Fruit fly (Drosophila melanogaster) whole organism, embryonic: ENCODE measurements around the gene CG14340.

ENCODE experiments used
- Abd-B ChIP-seq: fragments of 200-800 bp; sonication (Bioruptor generic); optimal IDR thresholded peaks from 2 replicates; lab custom pipeline; 2018; ENCODE audit warnings: missing biosample characterization, mild to moderate bottlenecking, missing genetic modification characterization, moderate library complexity
- Adf1 ChIP-seq: fragments of 200-800 bp; sonication (Bioruptor generic); IDR thresholded peaks from 2 replicates; pipeline ENCODE4 v1.3.6; 2022; ENCODE audit warnings: missing biosample characterization, missing genetic modification characterization
- Atf-2 ChIP-seq: fragments of 200-800 bp; sonication (Bioruptor generic); optimal IDR thresholded peaks from 2 replicates; lab custom pipeline; 2016; ENCODE audit warnings: missing biosample characterization, missing genetic modification characterization
- C15 ChIP-seq: fragments of 200-800 bp; sonication (Bioruptor generic); IDR thresholded peaks from 3 replicates; pipeline ENCODE4 v1.3.6; 2022; ENCODE audit warnings: missing biosample characterization, missing genetic modification characterization
- CG1024 ChIP-seq: fragments of 200-800 bp; sonication (Bioruptor generic); IDR thresholded peaks from 2 replicates; pipeline ENCODE4 v1.3.6; 2022; ENCODE audit warnings: missing biosample characterization, missing genetic modification characterization
- CG10462 ChIP-seq: fragments of 200-800 bp; sonication (Bioruptor generic); optimal IDR thresholded peaks from 2 replicates; lab custom pipeline; 2016; ENCODE audit warnings: missing biosample characterization, missing genetic modification characterization
- CG10979 ChIP-seq: fragments of 200-800 bp; sonication (Bioruptor generic); optimal IDR thresholded peaks from 2 replicates; lab custom pipeline; 2018; ENCODE audit warnings: missing biosample characterization, mild to moderate bottlenecking, missing genetic modification characterization, moderate library complexity
- CG11504 ChIP-seq: fragments of 200-800 bp; sonication (Bioruptor generic); optimal IDR thresholded peaks from 3 replicates; lab custom pipeline; 2019; ENCODE audit warnings: missing biosample characterization, mild to moderate bottlenecking, missing genetic modification characterization, moderate library complexity
- CG12744 ChIP-seq: fragments of 200-800 bp; sonication (Bioruptor generic); optimal IDR thresholded peaks from 2 replicates; lab custom pipeline; 2016; ENCODE audit warnings: missing biosample characterization, missing genetic modification characterization
- CG13775 ChIP-seq: fragments of 200-800 bp; sonication (Bioruptor generic); optimal IDR thresholded peaks from 3 replicates; lab custom pipeline; 2017; ENCODE audit warnings: missing biosample characterization, mild to moderate bottlenecking, missing genetic modification characterization
- CG13894 ChIP-seq: fragments of 200-800 bp; sonication (Bioruptor generic); optimal IDR thresholded peaks from 3 replicates; lab custom pipeline; 2018; ENCODE audit warnings: missing biosample characterization, mild to moderate bottlenecking, missing genetic modification characterization, moderate library complexity
- CG14667 ChIP-seq: fragments of 200-800 bp; sonication (Bioruptor generic); IDR thresholded peaks from 2 replicates; pipeline ENCODE4 v1.3.6; 2022; ENCODE audit warnings: missing biosample characterization, missing genetic modification characterization
- CG18619 ChIP-seq: fragments of 200-800 bp; sonication (Bioruptor generic); optimal IDR thresholded peaks from 3 replicates; lab custom pipeline; 2017; ENCODE audit warnings: missing biosample characterization, mild to moderate bottlenecking, missing genetic modification characterization
- CG2889 ChIP-seq: fragments of 200-800 bp; sonication (Bioruptor generic); IDR thresholded peaks from 3 replicates; pipeline ENCODE4 v1.3.6; 2022; ENCODE audit warnings: missing biosample characterization, missing genetic modification characterization
- CG31388 ChIP-seq: fragments of 200-800 bp; sonication (Bioruptor generic); optimal IDR thresholded peaks from 2 replicates; lab custom pipeline; 2016; ENCODE audit warnings: missing biosample characterization, missing genetic modification characterization
- CG31441 ChIP-seq: fragments of 200-800 bp; sonication (Bioruptor generic); IDR thresholded peaks from 2 replicates; pipeline ENCODE4 v1.3.6; 2022; ENCODE audit warnings: missing biosample characterization, missing genetic modification characterization
- CG3995 ChIP-seq: fragments of 200-800 bp; sonication (Bioruptor generic); optimal IDR thresholded peaks from 3 replicates; lab custom pipeline; 2016; ENCODE audit warnings: missing biosample characterization, missing genetic modification characterization
- CG43689 ChIP-seq: fragments of 200-800 bp; sonication (Bioruptor generic); IDR thresholded peaks from 2 replicates; pipeline ENCODE4 v1.3.6; 2022; ENCODE audit warnings: missing biosample characterization, missing genetic modification characterization
- CG6254 ChIP-seq: fragments of 200-800 bp; sonication (Bioruptor generic); optimal IDR thresholded peaks from 3 replicates; lab custom pipeline; 2017; ENCODE audit warnings: mild to moderate bottlenecking, missing biosample characterization, missing genetic modification reagents, missing genetic modification characterization
- CG6272 ChIP-seq: fragments of 200-800 bp; sonication (Bioruptor generic); IDR thresholded peaks from 2 replicates; pipeline ENCODE4 v1.3.6; 2022; ENCODE audit warnings: missing biosample characterization, missing genetic modification characterization
- CG6683 ChIP-seq: fragments of 200-800 bp; sonication (Bioruptor generic); optimal IDR thresholded peaks from 2 replicates; lab custom pipeline; 2017; ENCODE audit warnings: missing biosample characterization, mild to moderate bottlenecking, missing genetic modification characterization, missing genetic modification reagents
- CG6689 ChIP-seq: fragments of 200-800 bp; sonication (Bioruptor generic); IDR thresholded peaks from 2 replicates; pipeline ENCODE4 v1.3.6; 2022; ENCODE audit warnings: missing biosample characterization, missing genetic modification characterization
- CG8478 ChIP-seq: fragments of >200 bp; optimal IDR thresholded peaks from 2 replicates; lab custom pipeline; 2018
- CG9876 ChIP-seq: fragments of 200-800 bp; sonication (Bioruptor generic); optimal IDR thresholded peaks from 2 replicates; lab custom pipeline; 2016; ENCODE audit warnings: missing biosample characterization, missing genetic modification characterization
- Camta ChIP-seq: fragments of 200-800 bp; sonication (Bioruptor generic); optimal IDR thresholded peaks from 2 replicates; lab custom pipeline; 2016; ENCODE audit warnings: missing biosample characterization, missing genetic modification characterization
- Chrac-16 ChIP-seq: fragments of 200-800 bp; sonication (Bioruptor generic); optimal IDR thresholded peaks from 3 replicates; lab custom pipeline; 2016; ENCODE audit warnings: missing biosample characterization, missing genetic modification characterization
- Dp ChIP-seq: fragments of 200-800 bp; sonication (Bioruptor generic); optimal IDR thresholded peaks from 2 replicates; lab custom pipeline; 2018; ENCODE audit warnings: missing biosample characterization, mild to moderate bottlenecking, missing genetic modification characterization, moderate library complexity
- GATAe ChIP-seq: fragments of 200-800 bp; sonication (Bioruptor generic); conservative IDR thresholded peaks from 2 replicates; pipeline ENCODE4 v1.3.6; 2022; ENCODE audit warnings: missing biosample characterization, missing genetic modification characterization
- HHEX ChIP-seq: fragments of 200-800 bp; sonication (Bioruptor generic); optimal IDR thresholded peaks from 3 replicates; lab custom pipeline; 2017; ENCODE audit warnings: missing biosample characterization, mild to moderate bottlenecking, missing genetic modification characterization, missing genetic modification reagents
- Hey ChIP-seq: fragments of 200-800 bp; sonication (Bioruptor generic); optimal IDR thresholded peaks from 3 replicates; lab custom pipeline; 2018; ENCODE audit warnings: missing biosample characterization, mild to moderate bottlenecking, missing genetic modification characterization
- NFAT ChIP-seq: fragments of 200-800 bp; sonication (Bioruptor generic); IDR thresholded peaks from 2 replicates; pipeline ENCODE4 v1.3.6; 2022; ENCODE audit warnings: missing biosample characterization, missing genetic modification characterization
- Nf-YA ChIP-seq: fragments of 200-800 bp; sonication (Bioruptor generic); IDR thresholded peaks from 2 replicates; pipeline ENCODE4 v1.3.6; 2022; ENCODE audit warnings: missing biosample characterization, missing genetic modification characterization
- Pdp1 ChIP-seq, 2 experiments: fragments of 200-800 bp; sonication (Bioruptor generic); optimal IDR thresholded peaks; 3 replicates each; lab custom pipeline; 2016; ENCODE audit warnings: missing biosample characterization in 2 of 2, missing genetic modification characterization in 2 of 2, mild to moderate bottlenecking in 1 of 2, moderate library complexity in 1 of 2
- Rfx ChIP-seq: fragments of 200-800 bp; sonication (Bioruptor generic); IDR thresholded peaks from 2 replicates; pipeline ENCODE4 v1.3.6; 2022; ENCODE audit warnings: missing biosample characterization, missing genetic modification characterization
- cg ChIP-seq: fragments of 200-800 bp; sonication (Bioruptor generic); optimal IDR thresholded peaks from 3 replicates; lab custom pipeline; 2019; ENCODE audit warnings: missing biosample characterization, mild to moderate bottlenecking, missing genetic modification characterization, moderate library complexity
- klu ChIP-seq: fragments of 200-800 bp; sonication (Bioruptor generic); IDR thresholded peaks from 2 replicates; pipeline ENCODE4 v1.3.6; 2022; ENCODE audit warnings: missing biosample characterization, missing genetic modification characterization
- lov ChIP-seq, 2 experiments: fragments of 200-800 bp in 1 of 2; fragments of >200 bp in 1 of 2; sonication (Bioruptor generic) in 1 of 2; IDR thresholded peaks in 1 of 2; optimal IDR thresholded peaks in 1 of 2; 2 replicates in 1 of 2; 3 replicates in 1 of 2; pipeline versions ENCODE4 v1.3.6 to Lab custom; 2017 to 2022; ENCODE audit warnings: missing biosample characterization in 1 of 2, missing genetic modification characterization in 1 of 2
- mam ChIP-seq: fragments of 200-800 bp; sonication (Bioruptor generic); optimal IDR thresholded peaks from 3 replicates; lab custom pipeline; 2016; ENCODE audit warnings: missing biosample characterization, missing genetic modification characterization
- nerfin-2 ChIP-seq: fragments of 200-800 bp; sonication (Bioruptor generic); IDR thresholded peaks from 2 replicates; pipeline ENCODE4 v1.3.6; 2022; ENCODE audit warnings: missing biosample characterization, missing genetic modification characterization; ENCODE audit not compliant: partially characterized antibody
- nmo ChIP-seq: fragments of 200-800 bp; sonication (Bioruptor generic); optimal IDR thresholded peaks from 2 replicates; lab custom pipeline; 2018; ENCODE audit warnings: missing biosample characterization, mild to moderate bottlenecking, missing genetic modification characterization, moderate library complexity
- otp ChIP-seq: fragments of 200-800 bp; sonication (Bioruptor generic); IDR thresholded peaks from 3 replicates; pipeline ENCODE4, ENCODE4 v1.3.6; 2022; ENCODE audit warnings: missing biosample characterization, missing genetic modification characterization
- pfk ChIP-seq: fragments of 200-800 bp; sonication (Bioruptor generic); optimal IDR thresholded peaks from 2 replicates; lab custom pipeline; 2018; ENCODE audit warnings: missing biosample characterization, mild to moderate bottlenecking, missing genetic modification characterization, moderate library complexity
- pita ChIP-seq: fragments of 200-800 bp; sonication (Bioruptor generic); optimal IDR thresholded peaks from 2 replicates; lab custom pipeline; 2017; ENCODE audit warnings: missing biosample characterization, mild to moderate bottlenecking, missing genetic modification characterization
- prd ChIP-seq, 3 experiments: fragments of >200 bp in 2 of 3; fragments of 200-800 bp in 1 of 3; sonication (Bioruptor generic) in 1 of 3; optimal IDR thresholded peaks in 2 of 3; IDR thresholded peaks in 1 of 3; 2 replicates in 2 of 3; 3 replicates in 1 of 3; pipeline versions ENCODE4 v1.3.6 to Lab custom; 2017 to 2022; ENCODE audit warnings: missing biosample characterization in 1 of 3, missing genetic modification characterization in 1 of 3
- psq ChIP-seq: fragments of 200-800 bp; sonication (Bioruptor generic); optimal IDR thresholded peaks from 2 replicates; lab custom pipeline; 2017; ENCODE audit warnings: missing biosample characterization, missing genetic modification characterization
- sc ChIP-seq, 3 experiments: fragments of >200 bp in 2 of 3; fragments of 200-800 bp in 1 of 3; sonication (Bioruptor generic) in 1 of 3; optimal IDR thresholded peaks; 2 replicates in 2 of 3; 3 replicates in 1 of 3; lab custom pipeline; 2017; ENCODE audit warnings: mild to moderate bottlenecking in 1 of 3, missing biosample characterization in 1 of 3, missing genetic modification characterization in 1 of 3, missing genetic modification reagents in 1 of 3
- sna ChIP-seq: fragments of 200-800 bp; sonication (Bioruptor generic); IDR thresholded peaks from 2 replicates; pipeline ENCODE4 v1.3.6; 2022; ENCODE audit warnings: missing biosample characterization, missing genetic modification characterization; ENCODE audit not compliant: partially characterized antibody
- tll ChIP-seq, 2 experiments: fragments of 200-800 bp in 1 of 2; fragments of >200 bp in 1 of 2; sonication (Bioruptor generic) in 1 of 2; optimal IDR thresholded peaks; 2 replicates each; lab custom pipeline; 2017 to 2019; ENCODE audit warnings: missing biosample characterization in 2 of 2, missing genetic modification characterization in 2 of 2, mild to moderate bottlenecking in 1 of 2, moderate library complexity in 1 of 2

CG14340 gene

dm6 chr2L:1123078-1123818 lies 10.5 kb downstream of the CG14340 start (continued):
- TF ChIP-seq lov (optimal IDR thresholded peaks at IDR 0.05; lab: Kevin White, UChicago) (no peak), lov (GFP tag; IDR thresholded peaks at IDR 0.05; lab: Robert Waterston, UW) (no peak), tll (GFP tag; optimal IDR thresholded peaks at IDR 0.05; lab: Kevin White, UChicago) (no peak), Hey (tag; lab: Kevin White, UChicago) (no peak), CG6254 (GFP tag; lab: Kevin White, UChicago) (peak; percentile 61), otp (GFP tag; lab: Robert Waterston, UW) (no peak), Nf-YA (GFP tag; lab: Robert Waterston, UW) (no peak), pita (no peak), psq (GFP tag; lab: Kevin White, UChicago) (no peak), NFAT (GFP tag; lab: Robert Waterston, UW) (no peak), CG13894 (peak; percentile 34), CG10462 (GFP tag; lab: Kevin White, UChicago) (no peak), CG31388 (GFP tag; lab: Kevin White, UChicago) (no peak), CG3995 (GFP tag; lab: Kevin White, UChicago) (no peak), Camta (GFP tag; lab: Kevin White, UChicago) (no peak), CG1024 (GFP tag; lab: Robert Waterston, UW) (no peak), HHEX (GFP tag; lab: Kevin White, UChicago) (no peak), Adf1 (GFP tag; lab: Robert Waterston, UW) (no peak), Chrac-16 (GFP tag; lab: Kevin White, UChicago) (no peak), CG31441 (GFP tag; lab: Robert Waterston, UW) (peak; percentile 55; the same call in 1 of the 2 replicates), Abd-B (GFP tag; lab: Kevin White, UChicago) (no peak), CG18619 (peak; percentile 20), CG13775 (GFP tag; lab: Kevin White, UChicago) (no peak), CG6272 (GFP tag; lab: Robert Waterston, UW) (no peak), CG12744 (GFP tag; lab: Kevin White, UChicago) (no peak), CG8478 (lab: Kevin White, UChicago) (no peak), klu (GFP tag; lab: Robert Waterston, UW) (no peak), CG9876 (GFP tag; lab: Kevin White, UChicago) (no peak), CG6689 (GFP tag; lab: Robert Waterston, UW) (no peak), prd (optimal IDR thresholded peaks at IDR 0.05; lab: Kevin White, UChicago) (no peak), prd (GFP tag; IDR thresholded peaks at IDR 0.05; lab: Robert Waterston, UW) (no peak), pfk (no peak), C15 (GFP tag; lab: Robert Waterston, UW) (no peak), cg (GFP tag; lab: Kevin White, UChicago) (no peak), sna (GFP tag; lab: Robert Waterston, UW) (no peak), nerfin-2 (GFP tag; lab: Robert Waterston, UW) (no peak), Rfx (GFP tag; lab: Robert Waterston, UW) (no peak), Pdp1 (GFP tag; optimal IDR thresholded peaks at IDR 0.05; lab: Kevin White, UChicago) (peak in 1 of 2 experiments; percentile 44), CG6683 (no peak), Dp (no peak), CG10979 (tag; lab: Kevin White, UChicago) (peak; percentile 52), nmo (GFP tag; lab: Kevin White, UChicago) (peak; percentile 32), CG2889 (GFP tag; lab: Robert Waterston, UW) (no peak), CG11504 (tag; lab: Kevin White, UChicago) (peak; percentile 67), CG43689 (GFP tag; lab: Robert Waterston, UW) (no peak), Atf-2 (GFP tag; lab: Kevin White, UChicago) (no peak), CG14667 (no peak), GATAe (no peak), sc (optimal IDR thresholded peaks at IDR 0.05; lab: Kevin White, UChicago) (no peak), sc (GFP tag; optimal IDR thresholded peaks at IDR 0.05; lab: Kevin White, UChicago) (peak; percentile 64), mam (no peak)
